Fruit fly (Drosophila melanogaster): Measurements from ENCODE around the gene Hf.

Gene Hf

dm6 chr2L:19940036-19940435 is 27.4 kb downstream of the Hf start:
- TF ChIP-seq dmrt93B (GFP tag; optimal IDR thresholded peaks at IDR 0.05) (no peak), CrebA (GFP tag; optimal IDR thresholded peaks at IDR 0.05; ENCODE audit: borderline replicate concordance) (no peak)

DNA sequence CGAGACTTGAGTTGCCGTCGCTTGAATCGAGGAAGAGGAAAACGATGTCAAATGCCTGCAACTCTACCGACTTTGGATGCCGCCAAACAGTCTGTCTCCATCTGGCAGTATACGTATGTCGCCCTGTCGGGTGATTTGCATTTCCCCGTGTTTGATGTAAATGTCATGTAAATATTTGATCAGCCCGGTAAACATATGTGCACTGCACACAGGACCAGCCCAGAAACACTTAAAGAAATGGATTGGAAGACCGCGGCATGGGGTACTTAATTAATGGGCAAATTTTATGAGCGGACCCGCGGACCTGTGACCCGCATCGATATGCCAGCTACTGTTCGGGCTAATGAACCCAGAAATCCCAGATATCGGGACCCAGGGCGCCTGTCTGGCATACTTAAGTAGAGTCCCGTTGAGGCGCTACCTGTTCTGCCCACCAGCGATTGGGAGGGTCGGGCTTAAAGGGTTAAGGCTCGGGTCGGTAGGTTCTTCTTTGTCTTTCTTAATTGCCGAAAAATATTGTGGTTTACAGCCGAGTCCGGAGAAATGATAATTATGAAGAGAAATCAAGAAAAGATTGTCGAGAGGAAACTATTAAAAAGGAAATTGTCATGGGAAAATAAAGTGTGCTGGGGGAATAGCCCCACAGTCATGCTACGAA is 29.6 kb downstream of the Hf start:
- no peak for TF ChIP-seq woc (GFP tag; optimal IDR thresholded peaks at IDR 0.05)
- TF ChIP-seq N (GFP tag; optimal IDR thresholded peaks at IDR 0.05): no peak
- no peak for TF ChIP-seq tai (GFP tag; optimal IDR thresholded peaks at IDR 0.05)
- TF ChIP-seq ey (GFP tag; optimal IDR thresholded peaks at IDR 0.05): no peak
- no peak for TF ChIP-seq CG9705 (GFP tag; optimal IDR thresholded peaks at IDR 0.05)
- no peak for TF ChIP-seq HLH106 (tag; optimal IDR thresholded peaks at IDR 0.05)

- TF ChIP-seq OdsH (GFP tag; optimal IDR thresholded peaks at IDR 0.05) (peak; percentile 5), dl (GFP tag; optimal IDR thresholded peaks at IDR 0.05; ENCODE audit: insufficient read depth in 1 of 2, partially characterized antibody in 2 of 2) (peak in 1 of 2 experiments; percentile 29), CG9705 (GFP tag; optimal IDR thresholded peaks at IDR 0.05) (no peak), Jra (GFP tag; optimal IDR thresholded peaks at IDR 0.05) (peak; percentile 16), sage (GFP tag; optimal IDR thresholded peaks at IDR 0.05) (no peak), Vsx2 (GFP tag; optimal IDR thresholded peaks at IDR 0.05; ENCODE audit: partially characterized antibody) (peak; percentile 1), foxo (GFP tag; optimal IDR thresholded peaks at IDR 0.05) (no peak), Sp1 (GFP tag; optimal IDR thresholded peaks at IDR 0.05) (peak; percentile 21), Hnf4 (GFP tag; optimal IDR thresholded peaks at IDR 0.05) (peak; percentile 50), Hr83 (GFP tag; optimal IDR thresholded peaks at IDR 0.05; ENCODE audit: poor library complexity, severe bottlenecking) (peak; percentile 34), h (GFP tag; optimal IDR thresholded peaks at IDR 0.05) (peak; percentile 40), rgr (GFP tag; optimal IDR thresholded peaks at IDR 0.05) (peak; percentile 15), Hr78 (GFP tag; optimal IDR thresholded peaks at IDR 0.05) (no peak), Rel (GFP tag; optimal IDR thresholded peaks at IDR 0.05) (no peak), Rel (tag; optimal IDR thresholded peaks at IDR 0.05) (peak; percentile 84)
Observed at dm6 chr2L:19935085-19935846, 32.2 kb downstream of the Hf start.

DNA sequence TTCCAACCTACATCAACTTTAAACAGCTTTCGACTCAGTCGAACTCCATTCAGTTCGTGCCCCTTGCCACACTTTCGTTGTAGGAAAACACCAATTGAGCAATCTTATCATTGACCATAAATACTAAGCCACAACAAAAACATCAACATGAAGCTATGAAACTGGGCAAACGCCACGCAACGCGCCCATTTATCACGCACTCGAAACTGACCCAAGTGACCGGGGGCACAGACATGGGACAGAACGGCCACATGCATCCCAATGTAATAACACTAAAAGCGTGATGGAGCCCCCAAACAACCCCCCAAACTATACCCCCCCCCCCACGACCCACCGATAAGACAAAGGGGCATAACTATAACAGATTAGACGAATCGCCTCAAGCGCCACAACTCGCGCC is 35.0 kb downstream of the Hf start:
- TF ChIP-seq psq (GFP tag; optimal IDR thresholded peaks at IDR 0.05) (no peak), sv (GFP tag; optimal IDR thresholded peaks at IDR 0.05) (no peak), Hnf4 (GFP tag; optimal IDR thresholded peaks at IDR 0.05) (no peak), pan (optimal IDR thresholded peaks at IDR 0.05) (no peak), Hr83 (GFP tag; optimal IDR thresholded peaks at IDR 0.05; ENCODE audit: poor library complexity, severe bottlenecking) (no peak)

- TF ChIP-seq Hr78 (GFP tag; optimal IDR thresholded peaks at IDR 0.05): no peak
- TF ChIP-seq brk (GFP tag; optimal IDR thresholded peaks at IDR 0.05): no peak
- TF ChIP-seq foxo (GFP tag; optimal IDR thresholded peaks at IDR 0.05): peak in 1 of 2 experiments; percentile 9
- TF ChIP-seq dsf (GFP tag; optimal IDR thresholded peaks at IDR 0.05; ENCODE audit: borderline replicate concordance): no peak
- TF ChIP-seq dl (GFP tag; optimal IDR thresholded peaks at IDR 0.05; ENCODE audit: insufficient read depth in 1 of 2, partially characterized antibody in 2 of 2): no peak
- TF ChIP-seq GATAd (GFP tag; optimal IDR thresholded peaks at IDR 0.05): no peak
- TF ChIP-seq Rel (GFP tag; optimal IDR thresholded peaks at IDR 0.05): no peak
- TF ChIP-seq Rel (tag; optimal IDR thresholded peaks at IDR 0.05): no peak
- no peak for TF ChIP-seq Hr83 (GFP tag; optimal IDR thresholded peaks at IDR 0.05; ENCODE audit: poor library complexity, severe bottlenecking)
- TF ChIP-seq N (GFP tag; optimal IDR thresholded peaks at IDR 0.05): no peak
- TF ChIP-seq h (GFP tag; optimal IDR thresholded peaks at IDR 0.05): peak; percentile 1
Observed at dm6 chr2L:19930102-19930501, 37.4 kb downstream of the Hf start.

DNA sequence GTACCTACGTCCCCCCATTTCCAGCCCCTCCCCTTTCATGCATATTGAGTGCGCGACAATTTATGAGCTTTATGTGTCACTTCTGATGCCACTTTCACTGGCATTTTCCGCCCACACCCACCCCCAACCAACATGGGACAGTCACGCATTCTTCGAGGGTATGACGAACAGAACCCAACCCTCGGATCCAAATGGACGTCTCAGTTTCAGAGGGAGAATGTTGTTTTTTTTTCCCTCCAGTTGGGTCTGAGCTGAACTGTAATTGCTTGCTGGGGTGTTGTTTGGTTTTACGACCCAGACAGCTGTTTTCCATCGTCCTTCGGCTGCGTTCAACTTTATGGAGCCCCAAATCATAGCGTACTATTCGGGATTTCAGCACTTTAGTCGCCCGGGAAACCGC is 43.7 kb downstream of the Hf start:
- TF ChIP-seq usp (GFP tag; optimal IDR thresholded peaks at IDR 0.05): no peak
- TF ChIP-seq lola (GFP tag; optimal IDR thresholded peaks at IDR 0.05): no peak
- TF ChIP-seq CG32264 (GFP tag; optimal IDR thresholded peaks at IDR 0.05): no peak
- TF ChIP-seq Vsx2 (GFP tag; optimal IDR thresholded peaks at IDR 0.05; ENCODE audit: partially characterized antibody): no peak
- no peak for TF ChIP-seq Mio (GFP tag; optimal IDR thresholded peaks at IDR 0.05)
- no peak for TF ChIP-seq brk (GFP tag; optimal IDR thresholded peaks at IDR 0.05)

Measured in whole organism, wandering third instar larva.